Worm (Caenorhabditis elegans) whole organism, young adult: Measurements from ENCODE around the gene Y40C7B.4.

ENCODE experiments used
- dpff-1 ChIP-seq: sonication (generic microtip); optimal IDR thresholded peaks from 2 replicates; lab custom pipeline; 2017; ENCODE audit warnings: mild to moderate bottlenecking, missing genetic modification characterization, missing compliant biosample characterization
- egl-18 ChIP-seq: fragments of 200-800 bp; sonication (Bioruptor generic); IDR thresholded peaks from 2 replicates; pipeline ENCODE4 v1.3.6; 2022; ENCODE audit warnings: missing genetic modification reagents, missing genetic modification characterization, missing compliant biosample characterization
- ekl-4 ChIP-seq: fragments of 200-800 bp; sonication (Bioruptor generic); IDR thresholded peaks from 2 replicates; pipeline ENCODE4 v1.3.6; 2022; ENCODE audit warnings: missing genetic modification reagents, missing genetic modification characterization, missing compliant biosample characterization
- lin-35 ChIP-seq, 3 experiments: fragments of 150-350 bp in 2 of 3; sonication (generic microtip) in 1 of 3; optimal IDR thresholded peaks; 2 replicates each; lab custom pipeline; 2014 to 2018; ENCODE audit warnings: missing biosample characterization in 3 of 3, missing genetic modification characterization in 3 of 3, missing genetic modification reagents in 3 of 3
- lin-54 ChIP-seq: fragments of 200-800 bp; sonication (Bioruptor generic); optimal IDR thresholded peaks from 2 replicates; lab custom pipeline; 2018; ENCODE audit warnings: mild to moderate bottlenecking, missing genetic modification characterization, missing compliant biosample characterization
- pha-4 ChIP-seq: fragments of 150-350 bp; sonication (generic microtip); optimal IDR thresholded peaks from 2 replicates; lab custom pipeline; 2014; ENCODE audit warnings: missing biosample characterization, missing genetic modification reagents, missing genetic modification characterization
- snpc-4 ChIP-seq, 5 experiments: fragments of 150-350 bp in 1 of 5; sonication (generic microtip) in 4 of 5; optimal IDR thresholded peaks; 2 replicates each; lab custom pipeline; 2014 to 2018; ENCODE audit warnings: missing genetic modification characterization in 5 of 5, missing biosample characterization in 3 of 5, antibody characterized with exemption in 2 of 5, mild to moderate bottlenecking in 2 of 5, missing compliant biosample characterization in 2 of 5, missing genotype in 2 of 5, moderate library complexity in 2 of 5, missing genetic modification reagents in 1 of 5
- ztf-3 ChIP-seq: fragments of 200-800 bp; sonication (Bioruptor generic); optimal IDR thresholded peaks from 2 replicates; lab custom pipeline; 2018; ENCODE audit warnings: mild to moderate bottlenecking, missing genetic modification characterization, missing compliant biosample characterization

- TF ChIP-seq snpc-4 (GFP tag; optimal IDR thresholded peaks at IDR 0.05; lab: Kevin White, UChicago) (no peak), snpc-4 (tag; optimal IDR thresholded peaks at IDR 0.05; lab: Kevin White, UChicago) (no peak), lin-35 (GFP tag; optimal IDR thresholded peaks at IDR 0.05; lab: Kevin White, UChicago) (no peak), dpff-1 (tag; lab: Kevin White, UChicago) (no peak), ztf-3 (GFP tag; lab: Kevin White, UChicago) (no peak), pha-4 (tag; lab: Kevin White, UChicago) (no peak), lin-54 (GFP tag; lab: Kevin White, UChicago) (no peak), ekl-4 (GFP tag; lab: Robert Waterston, UW) (no peak), egl-18 (GFP tag; lab: Robert Waterston, UW) (no peak)
Observed at ce11 chrX:17243053-17243452, 13.5 kb downstream of the Y40C7B.4 start, which contains the start of gene T25G12.13.
